Worm (Caenorhabditis elegans) whole organism, L2 larva: ENCODE measurements around the gene T04B2.8.
A peak's percentile ranks its signal among the peaks of the same experiment; 100 is the strongest.

Source experiments
- C34F6.9 ChIP-seq: fragments of 150-350 bp; optimal IDR thresholded peaks from 2 replicates; lab custom pipeline; 2014; ENCODE audit warnings: missing biosample characterization, missing genetic modification characterization
- R02D3.7 ChIP-seq: fragments of 150-350 bp; optimal IDR thresholded peaks from 2 replicates; lab custom pipeline; 2014; ENCODE audit warnings: missing biosample characterization, missing genetic modification characterization
- Y55F3AM.14 ChIP-seq: fragments of 200-800 bp; sonication (Bioruptor generic); optimal IDR thresholded peaks from 2 replicates; lab custom pipeline; 2018; ENCODE audit warnings: mild to moderate bottlenecking, missing genetic modification characterization, missing compliant biosample characterization
- ZK546.5 ChIP-seq: sonication (generic microtip); optimal IDR thresholded peaks from 2 replicates; lab custom pipeline; 2017; ENCODE audit warnings: missing biosample characterization, missing genetic modification characterization
- aly-2 ChIP-seq: fragments of 150-350 bp; optimal IDR thresholded peaks from 2 replicates; lab custom pipeline; 2014; ENCODE audit warnings: missing biosample characterization, missing genetic modification characterization
- ama-1 ChIP-seq: fragments of 150-350 bp; optimal IDR thresholded peaks from 2 replicates; lab custom pipeline; 2018; ENCODE audit warnings: inconsistent platforms
- ceh-16 ChIP-seq: fragments of 150-350 bp; optimal IDR thresholded peaks from 2 replicates; lab custom pipeline; 2014; ENCODE audit warnings: missing biosample characterization, missing genetic modification characterization
- ceh-82 ChIP-seq: fragments of 150-350 bp; optimal IDR thresholded peaks from 2 replicates; lab custom pipeline; 2014; ENCODE audit warnings: missing biosample characterization, missing genetic modification characterization
- crh-2 ChIP-seq: sonication (generic microtip); optimal IDR thresholded peaks from 2 replicates; lab custom pipeline; 2017; ENCODE audit warnings: missing biosample characterization, missing genetic modification characterization
- dmd-4 ChIP-seq: sonication (generic microtip); optimal IDR thresholded peaks from 2 replicates; lab custom pipeline; 2017; ENCODE audit warnings: missing biosample characterization, missing genetic modification characterization
- egl-27 ChIP-seq: sonication (generic microtip); optimal IDR thresholded peaks from 3 replicates; lab custom pipeline; 2017; ENCODE audit warnings: missing biosample characterization, missing genetic modification reagents, missing genetic modification characterization
- elt-1 ChIP-seq: fragments of 150-350 bp; optimal IDR thresholded peaks from 2 replicates; lab custom pipeline; 2014; ENCODE audit warnings: missing biosample characterization, missing genetic modification characterization
- elt-3 ChIP-seq: sonication (generic microtip); optimal IDR thresholded peaks from 2 replicates; lab custom pipeline; 2017; ENCODE audit warnings: missing biosample characterization, missing genetic modification characterization
- lin-11 ChIP-seq: fragments of 150-350 bp; sonication (generic microtip); optimal IDR thresholded peaks from 2 replicates; lab custom pipeline; 2014; ENCODE audit warnings: missing biosample characterization, missing genetic modification characterization, inconsistent platforms, mixed read lengths
- lin-39 ChIP-seq: fragments of 150-350 bp; optimal IDR thresholded peaks from 2 replicates; lab custom pipeline; 2014; ENCODE audit warnings: missing biosample characterization, missing genetic modification reagents, missing genetic modification characterization
- mbf-1 ChIP-seq: sonication (generic microtip); optimal IDR thresholded peaks from 2 replicates; lab custom pipeline; 2017; ENCODE audit warnings: missing biosample characterization, missing genetic modification characterization
- nhr-11 ChIP-seq: fragments of 150-350 bp; optimal IDR thresholded peaks from 2 replicates; lab custom pipeline; 2014; ENCODE audit warnings: missing biosample characterization, missing genetic modification characterization
- nhr-12 ChIP-seq: fragments of 150-350 bp; optimal IDR thresholded peaks from 2 replicates; lab custom pipeline; 2014; ENCODE audit warnings: missing biosample characterization, missing genetic modification characterization
- nhr-129 ChIP-seq: fragments of 150-350 bp; optimal IDR thresholded peaks from 2 replicates; lab custom pipeline; 2014; ENCODE audit warnings: missing biosample characterization, missing genetic modification characterization
- nhr-21 ChIP-seq: fragments of 150-350 bp; optimal IDR thresholded peaks from 2 replicates; lab custom pipeline; 2014; ENCODE audit warnings: missing biosample characterization, missing genetic modification characterization
- nhr-25 ChIP-seq: fragments of 150-350 bp; sonication (generic microtip); optimal IDR thresholded peaks from 3 replicates; lab custom pipeline; 2014; ENCODE audit warnings: missing biosample characterization, missing genetic modification characterization
- nhr-77 ChIP-seq: fragments of 150-350 bp; optimal IDR thresholded peaks from 2 replicates; lab custom pipeline; 2014; ENCODE audit warnings: missing biosample characterization, missing genetic modification characterization
- peb-1 ChIP-seq: fragments of 150-350 bp; optimal IDR thresholded peaks from 2 replicates; lab custom pipeline; 2014; ENCODE audit warnings: missing biosample characterization, missing genetic modification characterization
- sem-4 ChIP-seq: fragments of 150-350 bp; optimal IDR thresholded peaks from 2 replicates; lab custom pipeline; 2014; ENCODE audit warnings: missing biosample characterization, missing genetic modification reagents, missing genetic modification characterization
- sma-3 ChIP-seq: sonication (generic microtip); optimal IDR thresholded peaks from 2 replicates; lab custom pipeline; 2016; ENCODE audit warnings: missing genetic modification reagents, missing genetic modification characterization, missing compliant biosample characterization
- unc-55 ChIP-seq: fragments of 150-350 bp; sonication (generic microtip); optimal IDR thresholded peaks from 3 replicates; lab custom pipeline; 2014; ENCODE audit warnings: missing biosample characterization, missing genetic modification reagents, missing genetic modification characterization
- unc-62 ChIP-seq: fragments of 150-350 bp; optimal IDR thresholded peaks from 2 replicates; lab custom pipeline; 2014; ENCODE audit warnings: missing biosample characterization, missing genetic modification reagents, missing genetic modification characterization
- zag-1 ChIP-seq: fragments of 150-350 bp; optimal IDR thresholded peaks from 2 replicates; lab custom pipeline; 2014; ENCODE audit warnings: missing biosample characterization, missing genetic modification characterization
- ztf-1 ChIP-seq: fragments of 200-800 bp; sonication (Bioruptor generic); conservative IDR thresholded peaks from 2 replicates; pipeline ENCODE4 v1.3.6; 2022; ENCODE audit warnings: missing genetic modification characterization, missing compliant biosample characterization
- ztf-11 ChIP-seq: sonication (generic microtip); optimal IDR thresholded peaks from 2 replicates; lab custom pipeline; 2017; ENCODE audit warnings: missing biosample characterization, missing genetic modification characterization

T04B2.8 gene

DNA sequence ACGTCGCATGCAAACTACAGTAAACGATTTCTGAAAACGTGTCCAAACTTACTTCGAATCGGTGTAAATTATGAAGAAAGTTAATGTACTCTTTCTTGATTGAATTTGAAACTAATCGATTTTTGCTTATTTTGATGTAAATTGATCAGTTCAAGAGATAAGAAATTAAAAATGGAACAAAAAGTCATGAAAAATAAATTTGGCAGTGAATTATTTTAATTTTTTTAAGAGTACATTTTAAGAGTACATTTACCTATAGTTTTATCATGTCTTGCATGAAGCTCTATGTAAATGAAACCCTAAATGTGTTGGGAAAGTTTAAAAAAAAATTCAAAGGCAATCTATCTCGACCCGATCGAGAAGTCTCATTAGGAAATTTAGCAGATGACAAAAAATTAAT is 5.2 kb upstream of the T04B2.8 start, which contains the start of gene T04B2.7:
Gene T04B2.7, minus strand, starts transcription at position 101 of the 400 bp plus-strand sequence.
- TF ChIP-seq nhr-129 = no peak
- TF ChIP-seq peb-1 (tag; lab: Kevin White, UChicago) = no peak
- no peak for TF ChIP-seq ZK546.5 (tag; lab: Kevin White, UChicago)
- no peak for TF ChIP-seq elt-3 (tag; lab: Kevin White, UChicago)
- no peak for TF ChIP-seq sem-4 (tag; lab: Kevin White, UChicago)
- no peak for TF ChIP-seq ceh-16
- TF ChIP-seq nhr-12 (tag; lab: Kevin White, UChicago) = no peak
- TF ChIP-seq, all 48 proteins: peak for 0

DNA sequence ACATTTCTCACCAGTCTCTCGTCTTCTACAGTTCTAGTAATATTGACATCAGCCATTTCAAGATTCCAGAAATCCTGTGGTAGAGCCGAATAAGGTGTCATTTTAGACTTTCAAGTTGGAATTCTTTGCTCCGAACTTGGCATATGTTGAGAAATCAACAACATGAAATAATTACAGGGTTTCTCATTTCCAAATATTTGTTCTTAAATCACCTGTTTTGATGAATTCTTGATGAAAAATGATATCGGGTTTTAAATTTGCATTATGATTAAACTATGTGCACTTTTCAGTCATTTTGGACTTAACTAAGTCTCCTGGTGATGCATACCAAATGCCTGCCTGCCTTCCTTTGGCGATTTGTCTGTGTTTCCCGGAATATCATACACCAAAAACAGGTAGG is 2.6 kb upstream of the T04B2.8 start, which contains the start of gene srv-12:
Gene srv-12, minus strand, starts transcription at position 101 of the 400 bp plus-strand sequence.
- TF ChIP-seq nhr-77 (tag; lab: Kevin White, UChicago) (no peak), egl-27 (no peak), crh-2 (no peak), aly-2 (no peak), ztf-11 (tag; lab: Kevin White, UChicago) (no peak), ama-1 (lab: Kevin White, UChicago) (no peak), sem-4 (tag; lab: Kevin White, UChicago) (no peak), ztf-1 (GFP tag; lab: Robert Waterston, UW) (no peak), sma-3 (GFP tag; lab: Kevin White, UChicago) (no peak), nhr-21 (tag; lab: Kevin White, UChicago) (no peak), ZK546.5 (tag; lab: Kevin White, UChicago) (no peak)

DNA sequence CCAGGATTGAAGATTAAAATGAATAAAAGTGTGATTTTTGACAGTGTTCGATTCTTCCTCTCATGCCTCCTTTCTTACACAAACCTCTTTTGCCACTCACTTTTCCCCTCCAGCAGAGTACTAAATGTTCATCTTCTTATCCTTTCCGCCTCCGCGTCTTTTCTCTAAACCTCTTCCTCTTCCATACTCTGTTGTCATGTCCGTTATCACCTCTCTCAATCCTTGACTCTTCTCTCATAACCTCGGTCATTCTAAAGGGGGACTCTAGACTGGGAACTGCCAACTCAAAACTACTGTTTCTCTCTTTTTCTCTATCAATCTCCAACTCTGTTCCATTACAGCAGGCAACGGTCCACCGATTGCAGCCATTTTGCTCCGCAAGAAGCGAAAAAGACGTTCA is 2.7 kb downstream of the T04B2.8 start:
- peak; percentile 27 for TF ChIP-seq nhr-129
- TF ChIP-seq lin-11 = no peak
- TF ChIP-seq sem-4 (tag; lab: Kevin White, UChicago) = no peak
- TF ChIP-seq ceh-16 = no peak
- TF ChIP-seq peb-1 (tag; lab: Kevin White, UChicago) = no peak

DNA sequence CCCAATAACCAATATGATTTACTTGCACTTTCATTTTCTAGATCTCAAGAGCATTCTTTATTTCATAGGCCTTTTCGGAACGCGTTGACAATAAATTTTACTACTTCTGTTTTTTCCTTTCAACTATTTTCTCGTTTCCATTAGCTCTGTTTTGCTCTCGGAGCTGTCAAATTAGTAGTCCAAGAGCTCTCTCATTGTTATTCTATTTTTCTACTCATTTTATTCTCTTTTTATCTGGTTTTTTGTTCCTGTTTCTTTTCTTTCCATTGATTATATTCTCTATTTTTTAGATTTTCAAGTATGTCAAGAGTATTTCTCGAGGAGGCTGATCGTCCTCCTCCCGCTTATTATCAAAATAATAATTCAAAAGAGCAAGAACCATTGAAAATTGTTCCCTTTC is 3.9 kb downstream of the T04B2.8 start, which contains the start of gene T04B2.3:
Gene T04B2.3, plus strand, starts transcription at position 301 of the 400 bp plus-strand sequence.
- TF ChIP-seq elt-3 (tag; lab: Kevin White, UChicago) (no peak), nhr-25 (tag; lab: Kevin White, UChicago) (no peak), sma-3 (GFP tag; lab: Kevin White, UChicago) (no peak), unc-62 (GFP tag; lab: Kevin White, UChicago) (no peak), ama-1 (lab: Kevin White, UChicago) (no peak), crh-2 (no peak)
- TF ChIP-seq, all 48 proteins: peak for 0

DNA sequence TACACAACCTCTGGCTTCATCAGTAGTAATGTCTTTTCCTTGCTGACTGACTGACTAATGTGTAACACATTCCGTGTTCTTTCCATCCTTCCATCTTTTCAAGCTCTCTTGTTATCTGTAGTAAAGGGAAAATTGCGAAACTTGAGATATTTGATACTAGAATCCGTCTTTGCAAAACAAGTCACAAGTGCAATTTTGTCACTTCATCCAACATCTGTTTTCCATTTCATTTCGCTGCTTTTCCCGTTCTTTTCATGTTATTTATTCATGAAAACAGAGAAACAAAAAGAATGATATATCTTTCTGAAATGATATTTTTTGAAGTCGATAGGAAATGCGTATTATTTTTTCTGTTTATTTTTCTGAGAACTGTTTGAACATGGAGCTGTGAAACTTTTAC is 5.0 kb downstream of the T04B2.8 start:
- TF ChIP-seq nhr-21 (tag; lab: Kevin White, UChicago) (no peak), unc-55 (peak; percentile 54), nhr-129 (peak; percentile 10), elt-1 (tag; lab: Kevin White, UChicago) (no peak)
- TF ChIP-seq, all 48 proteins: peak for 2

DNA sequence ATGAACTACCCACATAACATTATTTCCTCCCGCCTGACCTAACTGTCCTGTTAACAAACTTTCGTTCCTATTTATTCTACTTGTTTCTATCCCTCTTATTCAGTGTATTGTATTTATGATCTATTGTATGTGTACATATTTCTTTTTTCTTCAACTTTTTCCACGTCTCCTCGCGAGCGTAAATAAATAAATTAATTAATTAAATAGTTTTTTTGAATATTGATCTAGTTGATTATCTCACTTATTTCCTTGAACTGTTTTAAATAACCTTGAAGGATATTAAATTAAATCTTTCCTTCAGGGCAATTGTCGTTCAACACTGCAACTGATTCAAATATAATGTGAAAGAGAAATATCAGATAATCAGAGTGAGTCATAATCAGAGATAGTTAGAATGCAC is 8.1 kb downstream of the T04B2.8 start, which contains the start of gene frk-1:
Gene frk-1, plus strand, starts transcription at position 301 of the 400 bp plus-strand sequence.
- no peak for TF ChIP-seq mbf-1 (tag; lab: Kevin White, UChicago)
- no peak for TF ChIP-seq ztf-1 (GFP tag; lab: Robert Waterston, UW)
- TF ChIP-seq ceh-82 (tag; lab: Kevin White, UChicago) = no peak
- no peak for TF ChIP-seq nhr-21 (tag; lab: Kevin White, UChicago)
- TF ChIP-seq lin-39 (tag; lab: Kevin White, UChicago) = no peak
- TF ChIP-seq zag-1 (tag; lab: Kevin White, UChicago) = no peak
- TF ChIP-seq C34F6.9 (tag; lab: Kevin White, UChicago) = no peak

DNA sequence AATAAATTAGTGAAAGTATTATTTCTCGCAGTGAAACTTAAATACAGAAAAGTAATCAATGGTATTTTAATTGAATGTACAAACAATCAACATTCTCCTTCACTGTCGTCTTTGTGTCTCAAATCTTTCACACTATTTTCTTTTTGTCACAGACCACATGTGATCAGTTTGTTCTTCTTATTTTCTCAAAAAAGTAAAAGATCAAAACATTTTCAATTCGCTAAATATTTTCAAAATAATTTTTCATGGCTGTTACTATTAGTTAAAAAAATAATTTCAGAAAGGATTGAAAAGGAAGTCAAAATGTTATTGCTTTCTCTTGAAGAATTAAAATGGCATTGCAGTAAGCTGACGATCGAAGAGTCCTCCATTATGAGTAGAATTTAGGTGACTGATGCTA is 10.2 kb downstream of the T04B2.8 start, which contains the start of gene dhs-31:
Gene dhs-31, minus strand, starts transcription at position 101 of the 400 bp plus-strand sequence.
- no peak for TF ChIP-seq R02D3.7 (tag; lab: Kevin White, UChicago)
- no peak for TF ChIP-seq Y55F3AM.14 (GFP tag; lab: Kevin White, UChicago)
- no peak for TF ChIP-seq ztf-1 (GFP tag; lab: Robert Waterston, UW)
- no peak for TF ChIP-seq ztf-11 (tag; lab: Kevin White, UChicago)
- no peak for TF ChIP-seq zag-1 (tag; lab: Kevin White, UChicago)
- TF ChIP-seq dmd-4 = no peak
- TF ChIP-seq nhr-11 (tag; lab: Kevin White, UChicago) = no peak
- TF ChIP-seq ceh-16 = no peak
- no peak for TF ChIP-seq egl-27
- TF ChIP-seq ZK546.5 (tag; lab: Kevin White, UChicago) = no peak
- no peak for TF ChIP-seq aly-2
